Worm (Caenorhabditis elegans) whole organism, L3 larva: ENCODE results near the gene disl-2.

Experiments
- fkh-10 ChIP-seq: sonication (generic microtip); optimal IDR thresholded peaks from 2 replicates; lab custom pipeline; 2017; ENCODE audit warnings: missing biosample characterization, missing genetic modification reagents, missing genetic modification characterization
- fos-1 ChIP-seq: fragments of 150-350 bp; optimal IDR thresholded peaks from 2 replicates; lab custom pipeline; 2014; ENCODE audit warnings: missing biosample characterization, missing genetic modification characterization
- jun-1 ChIP-seq: fragments of 150-350 bp; optimal IDR thresholded peaks from 2 replicates; lab custom pipeline; 2014; ENCODE audit warnings: missing biosample characterization, missing genetic modification reagents, missing genetic modification characterization
- lsy-12 ChIP-seq: sonication (generic microtip); optimal IDR thresholded peaks from 2 replicates; lab custom pipeline; 2016; ENCODE audit warnings: mild to moderate bottlenecking, missing genetic modification characterization, missing compliant biosample characterization
- nfya-1 ChIP-seq: sonication (generic microtip); optimal IDR thresholded peaks from 2 replicates; lab custom pipeline; 2017; ENCODE audit warnings: missing genetic modification characterization, mild to moderate bottlenecking, missing compliant biosample characterization, antibody characterized with exemption, moderate library complexity; ENCODE audit not compliant: insufficient read depth
- nhr-12 ChIP-seq: fragments of 150-350 bp; optimal IDR thresholded peaks from 2 replicates; lab custom pipeline; 2014; ENCODE audit warnings: missing biosample characterization, missing genetic modification characterization
- nhr-237 ChIP-seq: fragments of 150-350 bp; optimal IDR thresholded peaks from 2 replicates; lab custom pipeline; 2014; ENCODE audit warnings: missing biosample characterization, missing genetic modification characterization
- nhr-77 ChIP-seq: fragments of 150-350 bp; optimal IDR thresholded peaks from 2 replicates; lab custom pipeline; 2014; ENCODE audit warnings: missing biosample characterization, missing genetic modification characterization
- unc-62 ChIP-seq: fragments of 150-350 bp; sonication (generic microtip); optimal IDR thresholded peaks from 4 replicates; lab custom pipeline; 2014; ENCODE audit warnings: missing biosample characterization, missing genetic modification reagents, missing genetic modification characterization

- TF ChIP-seq fos-1 (no peak), unc-62 (no peak), nhr-12 (tag; lab: Kevin White, UChicago) (no peak), nhr-77 (no peak), fkh-10 (no peak), nhr-237 (tag; lab: Kevin White, UChicago) (no peak), jun-1 (tag; lab: Kevin White, UChicago) (no peak), nfya-1 (tag; lab: Kevin White, UChicago) (no peak), lsy-12 (tag; lab: Kevin White, UChicago) (no peak)
These were observed 22.7 kb upstream of the disl-2 start for ce11 chrIII:5420276-5420675.
